Fruit fly (Drosophila melanogaster) whole organism, embryonic: ENCODE data around the gene CG7970.
A peak's percentile ranks its signal among the peaks of the same experiment; 100 is the strongest.

ENCODE experiments used
- Aef1 ChIP-seq: fragments of 200-800 bp; sonication (Bioruptor generic); IDR thresholded peaks from 3 replicates; pipeline ENCODE4 v1.3.6; 2022; ENCODE audit warnings: missing biosample characterization, missing genetic modification characterization
- CG11696 ChIP-seq: fragments of 200-800 bp; sonication (Bioruptor generic); IDR thresholded peaks from 2 replicates; pipeline ENCODE4 v1.3.6; 2022; ENCODE audit warnings: missing biosample characterization, missing genetic modification characterization
- CG12219 ChIP-seq: fragments of 200-800 bp; sonication (Bioruptor generic); optimal IDR thresholded peaks from 3 replicates; lab custom pipeline; 2018; ENCODE audit warnings: missing biosample characterization, mild to moderate bottlenecking, missing genetic modification characterization
- CG12391 ChIP-seq: fragments of 200-800 bp; sonication (Bioruptor generic); optimal IDR thresholded peaks from 3 replicates; lab custom pipeline; 2018; ENCODE audit warnings: missing biosample characterization, mild to moderate bottlenecking, missing genetic modification characterization, moderate library complexity
- CG13775 ChIP-seq: fragments of 200-800 bp; sonication (Bioruptor generic); optimal IDR thresholded peaks from 3 replicates; lab custom pipeline; 2017; ENCODE audit warnings: missing biosample characterization, mild to moderate bottlenecking, missing genetic modification characterization
- CG14441 ChIP-seq: fragments of 200-800 bp; sonication (Bioruptor generic); IDR thresholded peaks from 2 replicates; pipeline ENCODE4 v1.3.6; 2022; ENCODE audit warnings: missing biosample characterization, missing genetic modification characterization
- CG14667 ChIP-seq: fragments of 200-800 bp; sonication (Bioruptor generic); IDR thresholded peaks from 2 replicates; pipeline ENCODE4 v1.3.6; 2022; ENCODE audit warnings: missing biosample characterization, missing genetic modification characterization
- CG15696 ChIP-seq: fragments of 200-800 bp; sonication (Bioruptor generic); optimal IDR thresholded peaks from 2 replicates; lab custom pipeline; 2019; ENCODE audit warnings: missing biosample characterization, mild to moderate bottlenecking, missing genetic modification characterization, moderate library complexity
- CG1647 ChIP-seq: fragments of 200-800 bp; sonication (Bioruptor generic); optimal IDR thresholded peaks from 3 replicates; lab custom pipeline; 2016; ENCODE audit warnings: missing biosample characterization, missing genetic modification characterization
- CG16815 ChIP-seq: fragments of 200-800 bp; sonication (Bioruptor generic); optimal IDR thresholded peaks from 3 replicates; lab custom pipeline; 2017; ENCODE audit warnings: missing biosample characterization, mild to moderate bottlenecking, missing genetic modification characterization
- CG2202 ChIP-seq: fragments of 200-800 bp; sonication (Bioruptor generic); optimal IDR thresholded peaks from 2 replicates; lab custom pipeline; 2018; ENCODE audit warnings: missing biosample characterization, mild to moderate bottlenecking, missing genetic modification characterization
- CG2875 ChIP-seq: fragments of 200-800 bp; sonication (Bioruptor generic); optimal IDR thresholded peaks from 2 replicates; lab custom pipeline; 2017; ENCODE audit warnings: missing biosample characterization, mild to moderate bottlenecking, missing genetic modification characterization, missing genetic modification reagents
- CG2889 ChIP-seq: fragments of 200-800 bp; sonication (Bioruptor generic); IDR thresholded peaks from 3 replicates; pipeline ENCODE4 v1.3.6; 2022; ENCODE audit warnings: missing biosample characterization, missing genetic modification characterization
- CG34422 ChIP-seq: fragments of 200-800 bp; sonication (Bioruptor generic); IDR thresholded peaks from 3 replicates; pipeline ENCODE4 v1.3.6; 2022; ENCODE audit warnings: missing biosample characterization, missing genetic modification characterization
- CG4820 ChIP-seq: fragments of 200-800 bp; sonication (Bioruptor generic); optimal IDR thresholded peaks from 3 replicates; lab custom pipeline; 2016; ENCODE audit warnings: missing biosample characterization, missing genetic modification characterization
- CG6765 ChIP-seq: fragments of 200-800 bp; sonication (Bioruptor generic); optimal IDR thresholded peaks from 3 replicates; lab custom pipeline; 2017; ENCODE audit warnings: missing biosample characterization, mild to moderate bottlenecking, missing genetic modification characterization
- CG7357 ChIP-seq: fragments of 200-800 bp; sonication (Bioruptor generic); IDR thresholded peaks from 3 replicates; pipeline ENCODE4 v1.3.6; 2022; ENCODE audit warnings: missing biosample characterization, missing genetic modification characterization
- CG7372 ChIP-seq: fragments of 200-800 bp; sonication (Bioruptor generic); IDR thresholded peaks from 2 replicates; pipeline ENCODE4 v1.3.6; 2022; ENCODE audit warnings: missing biosample characterization, missing genetic modification characterization
- CG7839 ChIP-seq: fragments of 200-800 bp; sonication (Bioruptor generic); optimal IDR thresholded peaks from 3 replicates; lab custom pipeline; 2018; ENCODE audit warnings: missing biosample characterization, mild to moderate bottlenecking, missing genetic modification characterization, moderate library complexity
- CG8388 ChIP-seq: fragments of 200-800 bp; sonication (Bioruptor generic); optimal IDR thresholded peaks from 2 replicates; lab custom pipeline; 2019; ENCODE audit warnings: missing biosample characterization, mild to moderate bottlenecking, missing genetic modification characterization, moderate library complexity
- CG8924 ChIP-seq: fragments of 200-800 bp; optimal IDR thresholded peaks from 3 replicates; lab custom pipeline; 2019; ENCODE audit warnings: missing biosample characterization, mild to moderate bottlenecking, missing genetic modification characterization, moderate library complexity
- Chrac-16 ChIP-seq: fragments of 200-800 bp; sonication (Bioruptor generic); optimal IDR thresholded peaks from 3 replicates; lab custom pipeline; 2016; ENCODE audit warnings: missing biosample characterization, missing genetic modification characterization
- D ChIP-seq, 2 experiments: fragments of 200-800 bp in 1 of 2; fragments of >200 bp in 1 of 2; sonication (Bioruptor generic) in 1 of 2; optimal IDR thresholded peaks; 2 replicates in 1 of 2; 3 replicates in 1 of 2; lab custom pipeline; 2017; ENCODE audit warnings: mild to moderate bottlenecking in 1 of 2, missing biosample characterization in 1 of 2, missing genetic modification characterization in 1 of 2, missing genetic modification reagents in 1 of 2
- Dek ChIP-seq: fragments of 200-800 bp; sonication (Bioruptor generic); optimal IDR thresholded peaks from 3 replicates; lab custom pipeline; 2019; ENCODE audit warnings: missing biosample characterization, mild to moderate bottlenecking, missing genetic modification characterization, moderate library complexity
- Ets65A ChIP-seq: fragments of 200-800 bp; sonication (Bioruptor generic); peaks from one replicate; lab custom pipeline; 2016; ENCODE audit warnings: missing biosample characterization, missing genetic modification characterization
- GATAe ChIP-seq: fragments of 200-800 bp; sonication (Bioruptor generic); conservative IDR thresholded peaks from 2 replicates; pipeline ENCODE4 v1.3.6; 2022; ENCODE audit warnings: missing biosample characterization, missing genetic modification characterization
- H2.0 ChIP-seq: fragments of 200-800 bp; sonication (Bioruptor generic); IDR thresholded peaks from 2 replicates; pipeline ENCODE4 v1.3.6; 2022; ENCODE audit warnings: missing biosample characterization, missing genetic modification characterization
- HLH3B ChIP-seq: fragments of 200-800 bp; sonication (Bioruptor generic); IDR thresholded peaks from 2 replicates; pipeline ENCODE4 v1.3.6; 2022; ENCODE audit warnings: missing biosample characterization, missing genetic modification characterization
- HmgZ ChIP-seq: fragments of 200-800 bp; sonication (Bioruptor generic); optimal IDR thresholded peaks from 2 replicates; lab custom pipeline; 2018; ENCODE audit warnings: missing biosample characterization, mild to moderate bottlenecking, missing genetic modification characterization
- Meics ChIP-seq: fragments of 200-800 bp; sonication (Bioruptor generic); optimal IDR thresholded peaks from 2 replicates; lab custom pipeline; 2017; ENCODE audit warnings: missing biosample characterization, mild to moderate bottlenecking, missing genetic modification characterization
- Oli ChIP-seq: fragments of 200-800 bp; sonication (Bioruptor generic); optimal IDR thresholded peaks from 2 replicates; lab custom pipeline; 2018; ENCODE audit warnings: missing biosample characterization, mild to moderate bottlenecking, missing genetic modification characterization, moderate library complexity
- Pdp1 ChIP-seq, 2 experiments: fragments of 200-800 bp; sonication (Bioruptor generic); optimal IDR thresholded peaks; 3 replicates each; lab custom pipeline; 2016; ENCODE audit warnings: missing biosample characterization in 2 of 2, missing genetic modification characterization in 2 of 2, mild to moderate bottlenecking in 1 of 2, moderate library complexity in 1 of 2
- Ptx1 ChIP-seq: fragments of 200-800 bp; sonication (Bioruptor generic); IDR thresholded peaks from 2 replicates; pipeline ENCODE4 v1.3.6; 2022; ENCODE audit warnings: missing biosample characterization, missing genetic modification characterization
- ase ChIP-seq: fragments of 200-800 bp; sonication (Bioruptor generic); IDR thresholded peaks from 3 replicates; pipeline ENCODE4 v1.3.6; 2022; ENCODE audit warnings: missing biosample characterization, missing genetic modification characterization
- ci ChIP-seq: fragments of 200-800 bp; sonication (Bioruptor generic); IDR thresholded peaks from 3 replicates; pipeline ENCODE4 v1.3.6; 2022; ENCODE audit warnings: missing biosample characterization, missing genetic modification characterization
- danr ChIP-seq: fragments of 200-800 bp; sonication (Bioruptor generic); IDR thresholded peaks from 2 replicates; pipeline ENCODE4 v1.3.6; 2022; ENCODE audit warnings: missing biosample characterization, missing genetic modification characterization
- fd96Cb ChIP-seq: fragments of 200-800 bp; sonication (Bioruptor generic); optimal IDR thresholded peaks from 2 replicates; lab custom pipeline; 2018; ENCODE audit warnings: missing biosample characterization, mild to moderate bottlenecking, missing genetic modification characterization, moderate library complexity
- ftz-f1 ChIP-seq: fragments of 200-800 bp; sonication (Bioruptor generic); optimal IDR thresholded peaks from 2 replicates; lab custom pipeline; 2016; ENCODE audit warnings: missing biosample characterization, missing genetic modification characterization
- gem ChIP-seq: fragments of 200-800 bp; sonication (Bioruptor generic); optimal IDR thresholded peaks from 2 replicates; lab custom pipeline; 2019; ENCODE audit warnings: missing biosample characterization, mild to moderate bottlenecking, missing genetic modification characterization, moderate library complexity
- gsb ChIP-seq: fragments of 200-800 bp; sonication (Bioruptor generic); IDR thresholded peaks from 2 replicates; pipeline ENCODE4 v1.3.6; 2022; ENCODE audit warnings: missing biosample characterization, missing genetic modification characterization
- hkb ChIP-seq, 2 experiments: fragments of 200-800 bp in 1 of 2; fragments of >200 bp in 1 of 2; sonication (Bioruptor generic) in 1 of 2; IDR thresholded peaks in 1 of 2; optimal IDR thresholded peaks in 1 of 2; 2 replicates each; pipeline versions ENCODE4 v1.3.6 to Lab custom; 2017 to 2022; ENCODE audit warnings: missing biosample characterization in 1 of 2, missing genetic modification characterization in 1 of 2
- kay ChIP-seq: fragments of 200-800 bp; sonication (Bioruptor generic); optimal IDR thresholded peaks from 2 replicates; lab custom pipeline; 2016; ENCODE audit warnings: missing biosample characterization, missing genetic modification characterization
- odd ChIP-seq: fragments of 200-800 bp; sonication (Bioruptor generic); optimal IDR thresholded peaks from 2 replicates; lab custom pipeline; 2017; ENCODE audit warnings: missing biosample characterization, mild to moderate bottlenecking, missing genetic modification characterization
- prd ChIP-seq, 3 experiments: fragments of >200 bp in 2 of 3; fragments of 200-800 bp in 1 of 3; sonication (Bioruptor generic) in 1 of 3; optimal IDR thresholded peaks in 2 of 3; IDR thresholded peaks in 1 of 3; 2 replicates in 2 of 3; 3 replicates in 1 of 3; pipeline versions ENCODE4 v1.3.6 to Lab custom; 2017 to 2022; ENCODE audit warnings: missing biosample characterization in 1 of 3, missing genetic modification characterization in 1 of 3
- sens ChIP-seq: fragments of 200-800 bp; sonication (Bioruptor generic); peaks from one replicate; lab custom pipeline; 2016; ENCODE audit warnings: missing biosample characterization, missing genetic modification characterization
- sisA ChIP-seq: fragments of 200-800 bp; sonication (Bioruptor generic); IDR thresholded peaks from 2 replicates; pipeline ENCODE4 v1.3.6; 2022; ENCODE audit warnings: missing biosample characterization, missing genetic modification characterization
- sna ChIP-seq: fragments of 200-800 bp; sonication (Bioruptor generic); IDR thresholded peaks from 2 replicates; pipeline ENCODE4 v1.3.6; 2022; ENCODE audit warnings: missing biosample characterization, missing genetic modification characterization; ENCODE audit not compliant: partially characterized antibody
- tap ChIP-seq: fragments of 200-800 bp; optimal IDR thresholded peaks from 3 replicates; lab custom pipeline; 2019; ENCODE audit warnings: missing biosample characterization, mild to moderate bottlenecking, missing genetic modification characterization, moderate library complexity

Gene CG7970

dm6 chr3L:1702367-1702927 is 49.9 kb downstream of the CG7970 start, which contains the start of gene CG13931 (continued):
- TF ChIP-seq gem (tag; lab: Kevin White, UChicago) (peak; percentile 61), CG11696 (GFP tag; lab: Robert Waterston, UW) (no peak), CG7357 (GFP tag; lab: Robert Waterston, UW) (0 out of 3 replicates have a peak, but pooled peaks have one; percentile 16), CG6765 (GFP tag; lab: Kevin White, UChicago) (no peak), odd (GFP tag; lab: Kevin White, UChicago) (no peak), CG2889 (GFP tag; lab: Robert Waterston, UW) (0 out of 3 replicates have a peak, but pooled peaks have one; percentile 41), CG34422 (GFP tag; lab: Robert Waterston, UW) (peak; percentile 23; the same call in 1 of the 3 replicates), CG7839 (tag; lab: Kevin White, UChicago) (peak; percentile 46), fd96Cb (peak; percentile 28), D (optimal IDR thresholded peaks at IDR 0.05; lab: Kevin White, UChicago) (no peak), D (GFP tag; optimal IDR thresholded peaks at IDR 0.05; lab: Kevin White, UChicago) (no peak), CG2875 (GFP tag; lab: Kevin White, UChicago) (no peak), CG2202 (tag; lab: Kevin White, UChicago) (no peak), Oli (tag; lab: Kevin White, UChicago) (peak; percentile 43), CG16815 (peak; percentile 8), Meics (GFP tag; lab: Kevin White, UChicago) (no peak), CG14441 (GFP tag; lab: Robert Waterston, UW) (0 out of 2 replicates have a peak, but pooled peaks have one; percentile 31), CG13775 (GFP tag; lab: Kevin White, UChicago) (peak; percentile 5), CG7372 (GFP tag; lab: Robert Waterston, UW) (peak; percentile 16; the same call in 1 of the 2 replicates), sisA (GFP tag; lab: Robert Waterston, UW) (peak; percentile 57), CG14667 (GFP tag; lab: Robert Waterston, UW) (0 out of 2 replicates have a peak, but pooled peaks have one; percentile 29), tap (tag; lab: Kevin White, UChicago) (no peak), kay (GFP tag; lab: Kevin White, UChicago) (no peak), H2.0 (GFP tag; lab: Robert Waterston, UW) (peak; percentile 21; the same call in 1 of the 2 replicates), prd (optimal IDR thresholded peaks at IDR 0.05; lab: Kevin White, UChicago) (no peak), prd (GFP tag; IDR thresholded peaks at IDR 0.05; lab: Robert Waterston, UW) (peak; percentile 76), HmgZ (no peak), ase (GFP tag; lab: Robert Waterston, UW) (0 out of 3 replicates have a peak, but pooled peaks have one; percentile 22), CG8388 (GFP tag; lab: Kevin White, UChicago) (peak; percentile 29), Chrac-16 (peak; percentile 23), Pdp1 (GFP tag; optimal IDR thresholded peaks at IDR 0.05; lab: Kevin White, UChicago) (peak in 1 of 2 experiments; percentile 17), ci (GFP tag; lab: Robert Waterston, UW) (peak; percentile 55; the same call in 2 of the 3 replicates), CG12219 (GFP tag; lab: Kevin White, UChicago) (peak; percentile 10), HLH3B (GFP tag; lab: Robert Waterston, UW) (peak; percentile 23; the same call in 1 of the 2 replicates), CG12391 (tag; lab: Kevin White, UChicago) (peak; percentile 30), CG1647 (GFP tag; lab: Kevin White, UChicago) (peak; percentile 20), Dek (no peak), CG4820 (peak; percentile 0), CG15696 (tag; lab: Kevin White, UChicago) (peak; percentile 22), hkb (optimal IDR thresholded peaks at IDR 0.05; lab: Kevin White, UChicago) (no peak), hkb (GFP tag; IDR thresholded peaks at IDR 0.05; lab: Robert Waterston, UW) (peak; percentile 43; the same call in 1 of the 2 replicates), sens (GFP tag; lab: Kevin White, UChicago) (peak; percentile 80), sna (GFP tag; lab: Robert Waterston, UW) (no peak), Ets65A (GFP tag; lab: Kevin White, UChicago) (peak; percentile 95), ftz-f1 (GFP tag; lab: Kevin White, UChicago) (no peak), danr (peak; percentile 13; the same call in 1 of the 2 replicates), gsb (no peak), CG8924 (tag; lab: Kevin White, UChicago) (peak; percentile 3), GATAe (no peak), Ptx1 (GFP tag; lab: Robert Waterston, UW) (peak; percentile 41; the same call in 1 of the 2 replicates), Aef1 (GFP tag; lab: Robert Waterston, UW) (peak; percentile 45; the same call in 1 of the 3 replicates)
